Fruit fly (Drosophila melanogaster): Measurements from ENCODE around the gene Tom70.

DNA sequence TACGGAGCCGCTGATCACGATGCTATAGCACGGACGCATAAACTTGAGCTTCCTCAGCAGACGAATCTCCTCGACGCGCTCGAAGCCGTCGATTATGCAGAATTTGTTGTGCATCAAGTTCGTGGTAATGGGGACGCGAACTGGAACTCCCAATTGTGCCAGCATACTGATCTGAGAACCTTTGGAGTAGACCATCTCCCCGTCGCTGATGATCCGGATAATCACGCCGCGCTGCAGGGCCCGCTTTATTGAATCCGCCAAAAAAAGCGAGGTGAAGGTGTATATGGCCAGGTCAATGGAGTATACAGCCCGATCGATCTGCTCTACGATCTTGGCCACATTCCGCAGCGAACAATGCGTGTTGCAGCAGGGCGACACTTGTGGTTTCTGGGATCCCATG, 49.1 kb downstream of the Tom70 start:
- TF ChIP-seq usp (GFP tag; optimal IDR thresholded peaks at IDR 0.05) (no peak), EcR (GFP tag; optimal IDR thresholded peaks at IDR 0.05) (no peak), psq (optimal IDR thresholded peaks at IDR 0.05) (no peak), CG8478 (optimal IDR thresholded peaks at IDR 0.05) (no peak), pan (optimal IDR thresholded peaks at IDR 0.05) (no peak)
